Fruit fly (Drosophila melanogaster) whole organism, embryonic: ENCODE data around the gene CG13482.

Source experiments
- ATbp ChIP-seq: fragments of 200-800 bp; sonication (Bioruptor generic); optimal IDR thresholded peaks from 2 replicates; lab custom pipeline; 2017; ENCODE audit warnings: missing biosample characterization, mild to moderate bottlenecking, missing genetic modification characterization, missing genetic modification reagents
- Aef1 ChIP-seq: fragments of 200-800 bp; sonication (Bioruptor generic); IDR thresholded peaks from 3 replicates; pipeline ENCODE4 v1.3.6; 2022; ENCODE audit warnings: missing biosample characterization, missing genetic modification characterization
- B-H1 ChIP-seq: fragments of 200-800 bp; sonication (Bioruptor generic); IDR thresholded peaks from 3 replicates; pipeline ENCODE4 v1.3.6; 2022; ENCODE audit warnings: missing biosample characterization, missing genetic modification characterization
- CG10366 ChIP-seq: fragments of 200-800 bp; sonication (Bioruptor generic); IDR thresholded peaks from 2 replicates; pipeline ENCODE4 v1.3.6; 2022; ENCODE audit warnings: missing biosample characterization, missing genetic modification characterization
- CG10654 ChIP-seq: fragments of 200-800 bp; sonication (Bioruptor generic); optimal IDR thresholded peaks from 2 replicates; lab custom pipeline; 2016; ENCODE audit warnings: missing biosample characterization, missing genetic modification characterization
- CG11695 ChIP-seq: fragments of 200-800 bp; sonication (Bioruptor generic); IDR thresholded peaks from 3 replicates; pipeline ENCODE4 v1.3.6; 2022; ENCODE audit warnings: missing biosample characterization, missing genetic modification characterization
- CG15479 ChIP-seq: fragments of 200-800 bp; sonication (Bioruptor generic); optimal IDR thresholded peaks from 3 replicates; lab custom pipeline; 2019; ENCODE audit warnings: missing biosample characterization, mild to moderate bottlenecking, missing genetic modification characterization, moderate library complexity
- CG1647 ChIP-seq: fragments of 200-800 bp; sonication (Bioruptor generic); optimal IDR thresholded peaks from 3 replicates; lab custom pipeline; 2016; ENCODE audit warnings: missing biosample characterization, missing genetic modification characterization
- CG16863 ChIP-seq: fragments of 200-800 bp; sonication (Bioruptor generic); optimal IDR thresholded peaks from 3 replicates; lab custom pipeline; 2016; ENCODE audit warnings: missing biosample characterization, missing genetic modification characterization
- CG17912 ChIP-seq: fragments of 200-800 bp; sonication (Bioruptor generic); optimal IDR thresholded peaks from 2 replicates; lab custom pipeline; 2018; ENCODE audit warnings: missing biosample characterization, mild to moderate bottlenecking, missing genetic modification characterization
- CG1792 ChIP-seq: fragments of 200-800 bp; sonication (Bioruptor generic); optimal IDR thresholded peaks from 2 replicates; lab custom pipeline; 2016; ENCODE audit warnings: missing biosample characterization, missing genetic modification characterization
- CG34422 ChIP-seq: fragments of 200-800 bp; sonication (Bioruptor generic); IDR thresholded peaks from 3 replicates; pipeline ENCODE4 v1.3.6; 2022; ENCODE audit warnings: missing biosample characterization, missing genetic modification characterization
- CG42726 ChIP-seq: fragments of 200-800 bp; sonication (Bioruptor generic); IDR thresholded peaks from 2 replicates; pipeline ENCODE4 v1.3.6; 2022; ENCODE audit warnings: missing biosample characterization, missing genetic modification characterization; ENCODE audit not compliant: partially characterized antibody
- CG6175 ChIP-seq: fragments of 200-800 bp; sonication (Bioruptor generic); IDR thresholded peaks from 3 replicates; pipeline ENCODE4 v1.3.6; 2022; ENCODE audit warnings: missing biosample characterization, missing genetic modification characterization
- CG6689 ChIP-seq: fragments of 200-800 bp; sonication (Bioruptor generic); IDR thresholded peaks from 2 replicates; pipeline ENCODE4 v1.3.6; 2022; ENCODE audit warnings: missing biosample characterization, missing genetic modification characterization
- CG7987 ChIP-seq: fragments of 200-800 bp; sonication (Bioruptor generic); optimal IDR thresholded peaks from 2 replicates; lab custom pipeline; 2018; ENCODE audit warnings: missing biosample characterization, mild to moderate bottlenecking, missing genetic modification characterization, moderate library complexity
- CG8478 ChIP-seq: fragments of >200 bp; optimal IDR thresholded peaks from 2 replicates; lab custom pipeline; 2018
- CG9932 ChIP-seq: fragments of 200-800 bp; sonication (Bioruptor generic); IDR thresholded peaks from 2 replicates; pipeline ENCODE4 v1.3.6; 2022; ENCODE audit warnings: missing biosample characterization, missing genetic modification characterization
- CHES-1-like ChIP-seq: fragments of 200-800 bp; sonication (Bioruptor generic); optimal IDR thresholded peaks from 2 replicates; lab custom pipeline; 2016; ENCODE audit warnings: missing biosample characterization, missing genetic modification characterization
- Deaf1 ChIP-seq: fragments of 200-800 bp; optimal IDR thresholded peaks from 3 replicates; lab custom pipeline; 2019; ENCODE audit warnings: missing biosample characterization, mild to moderate bottlenecking, missing genetic modification characterization, moderate library complexity
- Doc2 ChIP-seq: fragments of 200-800 bp; sonication (Bioruptor generic); IDR thresholded peaks from 2 replicates; pipeline ENCODE4 v1.3.6; 2022; ENCODE audit warnings: missing biosample characterization, missing genetic modification characterization
- Eip74EF ChIP-seq, 2 experiments: fragments of 200-800 bp in 1 of 2; fragments of >200 bp in 1 of 2; sonication (Bioruptor generic) in 1 of 2; optimal IDR thresholded peaks; 2 replicates each; lab custom pipeline; 2017 to 2019; ENCODE audit warnings: missing biosample characterization in 2 of 2, missing genetic modification characterization in 2 of 2, mild to moderate bottlenecking in 1 of 2, moderate library complexity in 1 of 2
- Gug ChIP-seq: fragments of 200-800 bp; sonication (Bioruptor generic); IDR thresholded peaks from 4 replicates; pipeline ENCODE4 v1.3.6; 2022; ENCODE audit warnings: missing biosample characterization, missing genetic modification characterization
- Lim3 ChIP-seq: fragments of 200-800 bp; sonication (Bioruptor generic); IDR thresholded peaks from 2 replicates; pipeline ENCODE4 v1.3.6; 2022; ENCODE audit warnings: missing biosample characterization, missing genetic modification characterization
- NC2β ChIP-seq: fragments of 200-800 bp; sonication (Bioruptor generic); optimal IDR thresholded peaks from 2 replicates; lab custom pipeline; 2016; ENCODE audit warnings: missing biosample characterization, missing genetic modification characterization
- Nf-YA ChIP-seq: fragments of 200-800 bp; sonication (Bioruptor generic); IDR thresholded peaks from 2 replicates; pipeline ENCODE4 v1.3.6; 2022; ENCODE audit warnings: missing biosample characterization, missing genetic modification characterization
- Nf-YC ChIP-seq: fragments of 200-800 bp; optimal IDR thresholded peaks from 3 replicates; lab custom pipeline; 2019; ENCODE audit warnings: missing biosample characterization, mild to moderate bottlenecking, missing genetic modification characterization, moderate library complexity
- Ptx1 ChIP-seq: fragments of 200-800 bp; sonication (Bioruptor generic); IDR thresholded peaks from 2 replicates; pipeline ENCODE4 v1.3.6; 2022; ENCODE audit warnings: missing biosample characterization, missing genetic modification characterization
- Rx ChIP-seq: fragments of 200-800 bp; sonication (Bioruptor generic); IDR thresholded peaks from 2 replicates; pipeline ENCODE4 v1.3.6; 2022; ENCODE audit warnings: missing biosample characterization, missing genetic modification characterization
- Six4 ChIP-seq: fragments of 200-800 bp; sonication (Bioruptor generic); optimal IDR thresholded peaks from 2 replicates; lab custom pipeline; 2016; ENCODE audit warnings: missing biosample characterization, missing genetic modification characterization
- Spps ChIP-seq: fragments of 200-800 bp; sonication (Bioruptor generic); optimal IDR thresholded peaks from 2 replicates; lab custom pipeline; 2018; ENCODE audit warnings: missing biosample characterization, mild to moderate bottlenecking, missing genetic modification characterization
- Usf ChIP-seq: fragments of 200-800 bp; sonication (Bioruptor generic); optimal IDR thresholded peaks from 2 replicates; lab custom pipeline; 2017; ENCODE audit warnings: missing genotype, missing biosample characterization, missing genetic modification characterization
- ac ChIP-seq: fragments of 200-800 bp; sonication (Bioruptor generic); optimal IDR thresholded peaks from 3 replicates; lab custom pipeline; 2017; ENCODE audit warnings: missing biosample characterization, mild to moderate bottlenecking, missing genetic modification characterization
- al ChIP-seq: fragments of 200-800 bp; sonication (Bioruptor generic); IDR thresholded peaks from 2 replicates; pipeline ENCODE4 v1.3.6; 2022; ENCODE audit warnings: missing biosample characterization, missing genetic modification characterization
- amos ChIP-seq: fragments of 200-800 bp; sonication (Bioruptor generic); IDR thresholded peaks from 2 replicates; pipeline ENCODE4 v1.3.6; 2022; ENCODE audit warnings: missing biosample characterization, missing genetic modification characterization; ENCODE audit not compliant: partially characterized antibody
- ato ChIP-seq: fragments of 200-800 bp; sonication (Bioruptor generic); IDR thresholded peaks from 2 replicates; pipeline ENCODE4 v1.3.6; 2022; ENCODE audit warnings: missing biosample characterization, missing genetic modification characterization; ENCODE audit not compliant: partially characterized antibody
- az2 ChIP-seq: fragments of 200-800 bp; sonication (Bioruptor generic); optimal IDR thresholded peaks from 3 replicates; lab custom pipeline; 2016; ENCODE audit warnings: missing biosample characterization, missing genetic modification characterization
- bbx ChIP-seq: fragments of 200-800 bp; sonication (Bioruptor generic); IDR thresholded peaks from 2 replicates; pipeline ENCODE4 v1.3.6; 2022; ENCODE audit warnings: missing biosample characterization, missing genetic modification characterization; ENCODE audit not compliant: partially characterized antibody
- bcd ChIP-seq: fragments of 200-800 bp; sonication (Bioruptor generic); optimal IDR thresholded peaks from 2 replicates; lab custom pipeline; 2017; ENCODE audit warnings: missing biosample characterization, mild to moderate bottlenecking, missing genetic modification characterization
- cato ChIP-seq: fragments of 200-800 bp; sonication (Bioruptor generic); optimal IDR thresholded peaks from 2 replicates; lab custom pipeline; 2016; ENCODE audit warnings: missing biosample characterization, missing genetic modification characterization, borderline replicate concordance
- cg ChIP-seq: fragments of 200-800 bp; sonication (Bioruptor generic); optimal IDR thresholded peaks from 3 replicates; lab custom pipeline; 2019; ENCODE audit warnings: missing biosample characterization, mild to moderate bottlenecking, missing genetic modification characterization, moderate library complexity
- cwo ChIP-seq: fragments of 200-800 bp; sonication (Bioruptor generic); optimal IDR thresholded peaks from 3 replicates; lab custom pipeline; 2017; ENCODE audit warnings: missing biosample characterization, missing genetic modification characterization, mild to moderate bottlenecking, moderate library complexity, missing genetic modification reagents
- dm ChIP-seq: fragments of 200-800 bp; sonication (Bioruptor generic); optimal IDR thresholded peaks from 3 replicates; lab custom pipeline; 2016; ENCODE audit warnings: missing biosample characterization, missing genetic modification characterization
- emc ChIP-seq: fragments of 200-800 bp; sonication (Bioruptor generic); optimal IDR thresholded peaks from 2 replicates; lab custom pipeline; 2016; ENCODE audit warnings: missing biosample characterization, missing genetic modification characterization
- kah ChIP-seq: fragments of 200-800 bp; sonication (Bioruptor generic); optimal IDR thresholded peaks from 2 replicates; lab custom pipeline; 2018; ENCODE audit warnings: missing biosample characterization, mild to moderate bottlenecking, missing genetic modification characterization
- knrl ChIP-seq: fragments of 200-800 bp; sonication (Bioruptor generic); IDR thresholded peaks from 3 replicates; pipeline ENCODE4 v1.3.6; 2022; ENCODE audit warnings: missing biosample characterization, missing genetic modification characterization; ENCODE audit not compliant: partially characterized antibody
- ranshi ChIP-seq: fragments of 200-800 bp; sonication (Bioruptor generic); IDR thresholded peaks from 2 replicates; pipeline ENCODE4 v1.3.6; 2022; ENCODE audit warnings: missing biosample characterization, missing genetic modification characterization
- schlank ChIP-seq: fragments of 200-800 bp; sonication (Bioruptor generic); optimal IDR thresholded peaks from 2 replicates; lab custom pipeline; 2018; ENCODE audit warnings: missing biosample characterization, mild to moderate bottlenecking, missing genetic modification characterization
- so ChIP-seq: fragments of 200-800 bp; sonication (Bioruptor generic); IDR thresholded peaks from 3 replicates; pipeline ENCODE4 v1.3.6; 2022; ENCODE audit warnings: missing biosample characterization, missing genetic modification characterization
- stc ChIP-seq: fragments of 200-800 bp; sonication (Bioruptor generic); IDR thresholded peaks from 2 replicates; pipeline ENCODE4 v1.3.6; 2022; ENCODE audit warnings: missing biosample characterization, missing genetic modification characterization
- tgo ChIP-seq: fragments of 200-800 bp; sonication (Bioruptor generic); IDR thresholded peaks from 3 replicates; pipeline ENCODE4 v1.3.6; 2022; ENCODE audit warnings: missing biosample characterization, missing genetic modification characterization
- zfh2 ChIP-seq: fragments of 200-800 bp; sonication (Bioruptor generic); optimal IDR thresholded peaks from 2 replicates; lab custom pipeline; 2016; ENCODE audit warnings: missing biosample characterization, missing genetic modification characterization

CG13482 gene

DNA sequence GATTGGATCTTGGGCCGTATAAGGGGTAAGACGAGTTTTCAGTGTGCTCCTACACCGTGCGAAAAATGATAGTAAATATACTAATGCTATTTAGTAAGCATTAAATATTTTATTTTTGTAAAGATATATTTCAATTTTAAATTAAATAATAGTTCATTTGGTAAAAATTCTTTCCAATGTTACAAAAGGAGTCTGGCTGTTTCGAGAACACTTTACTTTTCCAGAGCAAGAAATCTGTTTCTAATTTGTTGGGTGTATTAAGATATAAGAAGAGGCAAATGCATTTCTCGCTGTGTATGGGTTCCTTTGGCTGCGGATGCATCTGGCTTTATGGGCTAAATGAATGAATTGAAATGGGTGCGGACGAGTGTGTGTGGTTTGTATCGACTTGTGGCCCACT lies 3.9 kb upstream of the CG13482 start (continued):
- TF ChIP-seq ranshi (peak; percentile 26; the same call in 1 of the 2 replicates), CHES-1-like (GFP tag; lab: Kevin White, UChicago) (no peak), CG1792 (GFP tag; lab: Kevin White, UChicago) (no peak), Lim3 (no peak), Doc2 (GFP tag; lab: Robert Waterston, UW) (no peak), al (no peak), CG10654 (GFP tag; lab: Kevin White, UChicago) (peak; percentile 21), knrl (no peak), Deaf1 (no peak), Eip74EF (GFP tag; optimal IDR thresholded peaks at IDR 0.05; lab: Kevin White, UChicago) (peak in 1 of 2 experiments; percentile 68), cg (GFP tag; lab: Kevin White, UChicago) (no peak), CG42726 (no peak), CG11695 (GFP tag; lab: Robert Waterston, UW) (0 out of 3 replicates have a peak, but pooled peaks have one; percentile 26), amos (GFP tag; lab: Robert Waterston, UW) (no peak), CG17912 (no peak), so (GFP tag; lab: Robert Waterston, UW) (0 out of 3 replicates have a peak, but pooled peaks have one; percentile 17), bcd (GFP tag; lab: Kevin White, UChicago) (peak; percentile 57), Rx (GFP tag; lab: Robert Waterston, UW) (no peak), NC2β (GFP tag; lab: Kevin White, UChicago) (no peak), CG1647 (GFP tag; lab: Kevin White, UChicago) (no peak), ac (GFP tag; lab: Kevin White, UChicago) (no peak), az2 (GFP tag; lab: Kevin White, UChicago) (peak; percentile 67), emc (GFP tag; lab: Kevin White, UChicago) (no peak), CG16863 (GFP tag; lab: Kevin White, UChicago) (no peak), Ptx1 (GFP tag; lab: Robert Waterston, UW) (peak; percentile 34; the same call in 1 of the 2 replicates), stc (GFP tag; lab: Robert Waterston, UW) (0 out of 2 replicates have a peak, but pooled peaks have one; percentile 41), CG8478 (lab: Kevin White, UChicago) (no peak), CG9932 (GFP tag; lab: Robert Waterston, UW) (no peak), kah (GFP tag; lab: Kevin White, UChicago) (no peak), CG15479 (GFP tag; lab: Kevin White, UChicago) (no peak), bbx (GFP tag; lab: Robert Waterston, UW) (no peak), Spps (tag; lab: Kevin White, UChicago) (peak; percentile 68), CG34422 (GFP tag; lab: Robert Waterston, UW) (0 out of 3 replicates have a peak, but pooled peaks have one; percentile 30), dm (GFP tag; lab: Kevin White, UChicago) (no peak), schlank (no peak), Nf-YA (GFP tag; lab: Robert Waterston, UW) (no peak), Aef1 (GFP tag; lab: Robert Waterston, UW) (no peak), Usf (no peak), Gug (GFP tag; lab: Robert Waterston, UW) (peak; percentile 25; the same call in 1 of the 4 replicates), B-H1 (GFP tag; lab: Robert Waterston, UW) (no peak), CG6175 (GFP tag; lab: Robert Waterston, UW) (no peak), Six4 (GFP tag; lab: Kevin White, UChicago) (peak; percentile 30), zfh2 (GFP tag; lab: Kevin White, UChicago) (no peak), Nf-YC (tag; lab: Kevin White, UChicago) (peak; percentile 2), cato (GFP tag; lab: Kevin White, UChicago) (no peak), tgo (no peak), CG6689 (GFP tag; lab: Robert Waterston, UW) (peak; percentile 62), CG10366 (GFP tag; lab: Robert Waterston, UW) (peak; percentile 40), ATbp (peak; percentile 58), ato (GFP tag; lab: Robert Waterston, UW) (no peak), CG7987 (GFP tag; lab: Kevin White, UChicago) (no peak), cwo (GFP tag; lab: Kevin White, UChicago) (peak; percentile 1)
